Worm (Caenorhabditis elegans): ENCODE results near the gene ZC487.2.

Gene ZC487.2

ce11 chrV:6691813-6692351 is 30.4 kb downstream of the ZC487.2 start, which contains the start of gene mtl-1:
mtl-1 (minus strand) TSS chrV:6691863.
- no peak for TF ChIP-seq nhr-23 (tag; optimal IDR thresholded peaks at IDR 0.05)
- TF ChIP-seq ceh-82 (tag; optimal IDR thresholded peaks at IDR 0.05), result no peak
- TF ChIP-seq hmg-11 (tag; optimal IDR thresholded peaks at IDR 0.05), result no peak
- TF ChIP-seq ama-1 (optimal IDR thresholded peaks at IDR 0.05), result peak; percentile 8
- TF ChIP-seq nhr-237 (tag; optimal IDR thresholded peaks at IDR 0.05), result no peak
- TF ChIP-seq elt-1 (tag; optimal IDR thresholded peaks at IDR 0.05), result no peak
- no peak for TF ChIP-seq ceh-28 (tag; optimal IDR thresholded peaks at IDR 0.05)
- TF ChIP-seq elt-2 (tag; optimal IDR thresholded peaks at IDR 0.05), result peak; percentile 53
- no peak for TF ChIP-seq daf-12 (tag; optimal IDR thresholded peaks at IDR 0.05)
- TF ChIP-seq nhr-25 (tag; optimal IDR thresholded peaks at IDR 0.05), result no peak
- peak; percentile 37 for TF ChIP-seq pha-4 (tag; optimal IDR thresholded peaks at IDR 0.05)
- TF ChIP-seq ZK546.5 (tag; optimal IDR thresholded peaks at IDR 0.05), result no peak
- TF ChIP-seq mml-1 (tag; optimal IDR thresholded peaks at IDR 0.05), result no peak
- TF ChIP-seq lin-15B (tag; optimal IDR thresholded peaks at IDR 0.05), result no peak
- TF ChIP-seq elt-3 (tag; optimal IDR thresholded peaks at IDR 0.05), result no peak
- TF ChIP-seq ztf-4 (tag; optimal IDR thresholded peaks at IDR 0.05), result no peak
- TF ChIP-seq nhr-12 (tag; optimal IDR thresholded peaks at IDR 0.05), result no peak
- no peak for TF ChIP-seq unc-62 (GFP tag; optimal IDR thresholded peaks at IDR 0.05)
- TF ChIP-seq ceh-16 (tag; optimal IDR thresholded peaks at IDR 0.05), result no peak
- TF ChIP-seq snpc-4 (tag; optimal IDR thresholded peaks at IDR 0.05), result no peak
- TF ChIP-seq R02D3.7 (tag; optimal IDR thresholded peaks at IDR 0.05), result no peak
- no peak for TF ChIP-seq zag-1 (tag; optimal IDR thresholded peaks at IDR 0.05)
- no peak for TF ChIP-seq nhr-77 (tag; optimal IDR thresholded peaks at IDR 0.05)
- no peak for TF ChIP-seq nhr-11 (tag; optimal IDR thresholded peaks at IDR 0.05)
- TF ChIP-seq pqm-1 (tag; optimal IDR thresholded peaks at IDR 0.05), result peak; percentile 84
- TF ChIP-seq mdl-1 (tag; optimal IDR thresholded peaks at IDR 0.05), result no peak
- no peak for TF ChIP-seq lsy-12 (tag; optimal IDR thresholded peaks at IDR 0.05)

- TF ChIP-seq nhr-76 (tag; optimal IDR thresholded peaks at IDR 0.05) (no peak), nhr-25 (tag; optimal IDR thresholded peaks at IDR 0.05) (peak; percentile 62)
Observed at ce11 chrV:6690075-6690474, 32.2 kb downstream of the ZC487.2 start.

ce11 chrV:6688392-6688791 is 33.9 kb downstream of the ZC487.2 start, which contains the start of gene K11G9.5:
K11G9.5 (minus strand) TSS chrV:6688492.
- no peak for TF ChIP-seq pqm-1 (tag; optimal IDR thresholded peaks at IDR 0.05)
- no peak for TF ChIP-seq unc-62 (GFP tag; optimal IDR thresholded peaks at IDR 0.05)
- no peak for TF ChIP-seq nhr-67 (tag; optimal IDR thresholded peaks at IDR 0.05)
- TF ChIP-seq nhr-76 (tag; optimal IDR thresholded peaks at IDR 0.05), result no peak
- no peak for TF ChIP-seq R02D3.7 (tag; optimal IDR thresholded peaks at IDR 0.05)
- no peak for TF ChIP-seq nhr-237 (tag; optimal IDR thresholded peaks at IDR 0.05)

- TF ChIP-seq egl-5 (tag; optimal IDR thresholded peaks at IDR 0.05) (no peak), elt-3 (tag; optimal IDR thresholded peaks at IDR 0.05) (no peak), snpc-4 (tag; optimal IDR thresholded peaks at IDR 0.05) (no peak), pha-4 (tag; optimal IDR thresholded peaks at IDR 0.05) (no peak), fkh-10 (GFP tag; optimal IDR thresholded peaks at IDR 0.05) (no peak), elt-2 (tag; optimal IDR thresholded peaks at IDR 0.05) (no peak), lin-39 (tag; optimal IDR thresholded peaks at IDR 0.05) (no peak), hmg-11 (tag; optimal IDR thresholded peaks at IDR 0.05) (no peak), nhr-11 (tag; optimal IDR thresholded peaks at IDR 0.05) (no peak), nhr-28 (tag; optimal IDR thresholded peaks at IDR 0.05) (no peak), lin-15B (tag; optimal IDR thresholded peaks at IDR 0.05) (no peak), nhr-43 (tag; optimal IDR thresholded peaks at IDR 0.05; ENCODE audit: poor library complexity, severe bottlenecking) (no peak), skn-1 (tag; optimal IDR thresholded peaks at IDR 0.05) (no peak)
Observed at ce11 chrV:6685963-6686362, 36.3 kb downstream of the ZC487.2 start.

- TF ChIP-seq elt-2 (tag; optimal IDR thresholded peaks at IDR 0.05) (no peak), fkh-2 (tag; optimal IDR thresholded peaks at IDR 0.05) (no peak), fos-1 (tag; optimal IDR thresholded peaks at IDR 0.05) (no peak), ZK546.5 (tag; optimal IDR thresholded peaks at IDR 0.05) (no peak), egl-5 (tag; optimal IDR thresholded peaks at IDR 0.05) (no peak), elt-1 (tag; optimal IDR thresholded peaks at IDR 0.05) (no peak), ztf-4 (tag; optimal IDR thresholded peaks at IDR 0.05) (no peak), lsy-12 (tag; optimal IDR thresholded peaks at IDR 0.05) (no peak), lin-15B (tag; optimal IDR thresholded peaks at IDR 0.05) (no peak), nhr-12 (tag; optimal IDR thresholded peaks at IDR 0.05) (no peak), nhr-23 (tag; optimal IDR thresholded peaks at IDR 0.05) (no peak), aly-2 (tag; optimal IDR thresholded peaks at IDR 0.05) (no peak), jun-1 (tag; optimal IDR thresholded peaks at IDR 0.05) (no peak), nhr-11 (tag; optimal IDR thresholded peaks at IDR 0.05) (no peak)
Observed at ce11 chrV:6685499-6685898, 36.8 kb downstream of the ZC487.2 start.
